Worm (Caenorhabditis elegans) whole organism, L4 larva: ENCODE data around the gene ain-1.

Experiments
- T20F7.1 ChIP-seq: fragments of 200-800 bp; sonication (Bioruptor generic); optimal IDR thresholded peaks from 2 replicates; lab custom pipeline; 2018; ENCODE audit warnings: mild to moderate bottlenecking, missing genetic modification characterization, missing compliant biosample characterization
- aha-1 ChIP-seq: fragments of 150-350 bp; peaks from one replicate; lab custom pipeline; 2014; ENCODE audit warnings: missing biosample characterization, missing genetic modification characterization
- ceh-20 ChIP-seq: fragments of 200-800 bp; sonication (Bioruptor generic); IDR thresholded peaks from 2 replicates; pipeline ENCODE4 v1.3.6; 2022; ENCODE audit warnings: missing genetic modification reagents, missing genetic modification characterization, missing compliant biosample characterization
- dpl-1 ChIP-seq: fragments of 150-350 bp; optimal IDR thresholded peaks from 2 replicates; lab custom pipeline; 2014; ENCODE audit warnings: missing biosample characterization, missing genetic modification reagents, missing genetic modification characterization
- fkh-10 ChIP-seq: fragments of 150-350 bp; optimal IDR thresholded peaks from 2 replicates; lab custom pipeline; 2014; ENCODE audit warnings: missing biosample characterization, missing genetic modification reagents, missing genetic modification characterization
- skn-1 ChIP-seq: fragments of 150-350 bp; optimal IDR thresholded peaks from 2 replicates; lab custom pipeline; 2014; ENCODE audit warnings: missing biosample characterization, missing genetic modification characterization
- zip-2 ChIP-seq: fragments of 150-350 bp; optimal IDR thresholded peaks from 2 replicates; lab custom pipeline; 2014; ENCODE audit warnings: missing biosample characterization, missing genetic modification characterization

ce11 chrX:16633052-16633451 is 19.8 kb downstream of the ain-1 start, which contains the start of gene C06G1.1:
- TF ChIP-seq zip-2 (tag; lab: Kevin White, UChicago) (no peak), T20F7.1 (GFP tag; lab: Kevin White, UChicago) (no peak), ceh-20 (no peak), dpl-1 (GFP tag; lab: Kevin White, UChicago) (no peak), aha-1 (peak; percentile 36), fkh-10 (no peak), skn-1 (tag; lab: Kevin White, UChicago) (no peak)
